Worm (Caenorhabditis elegans): ENCODE results near the gene Y50E8A.22.
"Not testable (repeated sequence)": the region's sequence is repeated elsewhere in the genome, so short reads cannot be mapped to it uniquely, and the experiment has no call there.

Y50E8A.22 gene

ce11 chrV:14748608-14749137 is at the start of gene Y50E8A.22, which contains the start of gene lipl-8:
Y50E8A.22 (minus strand) TSS chrV:14749087.
lipl-8 (minus strand) TSS chrV:14748708.
- no peak for TF ChIP-seq unc-62 (GFP tag; optimal IDR thresholded peaks at IDR 0.05)

ce11 chrV:14797886-14798285 is 49.0 kb upstream of the Y50E8A.22 start:
- TF ChIP-seq unc-62 (GFP tag; optimal IDR thresholded peaks at IDR 0.05), result no peak

ce11 chrV:14793043-14793442 is 44.2 kb upstream of the Y50E8A.22 start:
- TF ChIP-seq unc-62 (GFP tag; optimal IDR thresholded peaks at IDR 0.05), result no peak

ce11 chrV:14792346-14792745 is 43.5 kb upstream of the Y50E8A.22 start:
- TF ChIP-seq unc-62 (GFP tag; optimal IDR thresholded peaks at IDR 0.05), result no peak

ce11 chrV:14791703-14792102 is 42.8 kb upstream of the Y50E8A.22 start:
- TF ChIP-seq unc-62 (GFP tag; optimal IDR thresholded peaks at IDR 0.05), result no peak

ce11 chrV:14790792-14791191 is 41.9 kb upstream of the Y50E8A.22 start:
- no peak for TF ChIP-seq unc-62 (GFP tag; optimal IDR thresholded peaks at IDR 0.05)

ce11 chrV:14788462-14788861 is 39.6 kb upstream of the Y50E8A.22 start:
- TF ChIP-seq unc-62 (GFP tag; optimal IDR thresholded peaks at IDR 0.05), result no peak

ce11 chrV:14784787-14785186 is 35.9 kb upstream of the Y50E8A.22 start:
- no peak for TF ChIP-seq unc-62 (GFP tag; optimal IDR thresholded peaks at IDR 0.05)

ce11 chrV:14784160-14784774 is 35.4 kb upstream of the Y50E8A.22 start, which contains the start of gene Y50E8A.12:
Y50E8A.12 (minus strand) TSS chrV:14784210.
- TF ChIP-seq unc-62 (GFP tag; optimal IDR thresholded peaks at IDR 0.05), result no peak

- TF ChIP-seq unc-62 (GFP tag; optimal IDR thresholded peaks at IDR 0.05), result no peak
Observed at ce11 chrV:14781130-14781529, 32.2 kb upstream of the Y50E8A.22 start, which contains the start of gene Y50E8A.11. Y50E8A.11 (plus strand) TSS chrV:14781430.

- TF ChIP-seq unc-62 (GFP tag; optimal IDR thresholded peaks at IDR 0.05), result no peak
Observed at ce11 chrV:14779644-14780043, 30.8 kb upstream of the Y50E8A.22 start, which contains the start of the genes scrm-7 and Y50E8A.10. scrm-7 (minus strand) TSS chrV:14779744. Y50E8A.10 (plus strand) TSS chrV:14779996.

- no peak for TF ChIP-seq unc-62 (GFP tag; optimal IDR thresholded peaks at IDR 0.05)
Observed at ce11 chrV:14773048-14773447, 24.2 kb upstream of the Y50E8A.22 start, which contains the start of gene haf-7. haf-7 (plus strand) TSS chrV:14773258.

ce11 chrV:14763582-14763981 is 14.7 kb upstream of the Y50E8A.22 start:
- no peak for TF ChIP-seq unc-62 (GFP tag; optimal IDR thresholded peaks at IDR 0.05)

- no peak for TF ChIP-seq unc-62 (GFP tag; optimal IDR thresholded peaks at IDR 0.05)
Observed at ce11 chrV:14762563-14762962, 13.7 kb upstream of the Y50E8A.22 start.

- not testable (repeated sequence) for TF ChIP-seq unc-62 (GFP tag; optimal IDR thresholded peaks at IDR 0.05)
Observed at ce11 chrV:14750357-14750756, 1.5 kb upstream of the Y50E8A.22 start, which contains the start of gene nspa-10. nspa-10 (minus strand) TSS chrV:14750457.

- no peak for TF ChIP-seq unc-62 (GFP tag; optimal IDR thresholded peaks at IDR 0.05)
Observed at ce11 chrV:14746975-14747374, 1.9 kb downstream of the Y50E8A.22 start.

ce11 chrV:14744824-14745223 is 4.1 kb downstream of the Y50E8A.22 start:
- TF ChIP-seq unc-62 (GFP tag; optimal IDR thresholded peaks at IDR 0.05), result no peak

Data from whole organism, dauer.